Worm (Caenorhabditis elegans) whole organism, mixed stage, embryonic: Measurements from ENCODE around the gene lgc-15.

Experiments
- blmp-1 ChIP-seq: fragments of 150-350 bp; optimal IDR thresholded peaks from 2 replicates; lab custom pipeline; 2014; ENCODE audit warnings: missing biosample characterization, missing genetic modification characterization
- ces-1 ChIP-seq: fragments of 150-350 bp; optimal IDR thresholded peaks from 2 replicates; lab custom pipeline; 2014; ENCODE audit warnings: missing biosample characterization, missing genetic modification reagents, missing genetic modification characterization
- nhr-237 ChIP-seq: fragments of 150-350 bp; optimal IDR thresholded peaks from 2 replicates; lab custom pipeline; 2014; ENCODE audit warnings: missing biosample characterization, missing genetic modification characterization
- pha-4 ChIP-seq: fragments of 150-350 bp; optimal IDR thresholded peaks from 2 replicates; lab custom pipeline; 2018; ENCODE audit warnings: missing biosample characterization, missing genetic modification reagents, missing genetic modification characterization
- sem-2 ChIP-seq: fragments of 200-800 bp; sonication (Bioruptor generic); optimal IDR thresholded peaks from 2 replicates; lab custom pipeline; 2018; ENCODE audit warnings: mild to moderate bottlenecking, missing genetic modification characterization, missing compliant biosample characterization
- sptf-1 ChIP-seq: sonication (generic microtip); optimal IDR thresholded peaks from 2 replicates; lab custom pipeline; 2017; ENCODE audit warnings: mild to moderate bottlenecking, missing genetic modification characterization, moderate library complexity, missing compliant biosample characterization
- ztf-11 ChIP-seq: fragments of 150-350 bp; optimal IDR thresholded peaks from 2 replicates; lab custom pipeline; 2014; ENCODE audit warnings: missing biosample characterization, missing genetic modification characterization

DNA sequence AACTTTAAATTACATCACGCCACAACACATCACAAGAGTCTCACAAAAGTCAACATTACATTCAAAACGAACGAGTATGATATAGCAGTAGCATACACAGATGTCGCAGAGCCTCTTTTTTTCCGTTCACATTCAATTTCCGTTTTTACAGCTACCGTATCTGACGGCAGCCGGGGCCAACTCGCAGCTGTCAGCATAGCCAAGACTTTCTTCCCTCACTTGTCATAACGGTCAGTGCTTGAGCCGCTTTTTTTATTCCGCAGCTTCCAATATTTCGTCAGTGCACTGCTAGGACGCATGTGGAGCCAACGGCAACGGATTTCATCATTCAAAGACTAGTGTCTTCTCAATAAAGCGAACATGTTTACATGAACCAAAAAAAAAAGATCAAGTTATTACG, 20.1 kb upstream of the lgc-15 start:
- TF ChIP-seq blmp-1 (tag; lab: Kevin White, UChicago) (no peak), pha-4 (tag; lab: Kevin White, UChicago) (no peak), nhr-237 (no peak), ces-1 (GFP tag; lab: Kevin White, UChicago) (no peak), ztf-11 (no peak), sem-2 (no peak), sptf-1 (tag; lab: Kevin White, UChicago) (no peak)
